Fruit fly (Drosophila melanogaster): Measurements from ENCODE around the gene ECSIT.

- TF ChIP-seq foxo (GFP tag; optimal IDR thresholded peaks at IDR 0.05) (no peak), h (GFP tag; optimal IDR thresholded peaks at IDR 0.05) (no peak), GATAd (GFP tag; optimal IDR thresholded peaks at IDR 0.05) (no peak), Abd-B (GFP tag; optimal IDR thresholded peaks at IDR 0.05) (no peak), woc (GFP tag; optimal IDR thresholded peaks at IDR 0.05) (no peak)
Observed at dm6 chr3R:5846570-5847270, 9.7 kb upstream of the ECSIT start, which contains the start of gene CG14676.

Measured in whole organism, wandering third instar larva.